Fruit fly (Drosophila melanogaster) whole organism, embryonic: ENCODE measurements around the gene foxo.

Experiments used
- Adf1 ChIP-seq: fragments of 200-800 bp; sonication (Bioruptor generic); IDR thresholded peaks from 2 replicates; pipeline ENCODE4 v1.3.6; 2022; ENCODE audit warnings: missing biosample characterization, missing genetic modification characterization
- Atf3 ChIP-seq: fragments of 200-800 bp; sonication (Bioruptor generic); optimal IDR thresholded peaks from 3 replicates; lab custom pipeline; 2016; ENCODE audit warnings: missing biosample characterization, missing genetic modification characterization
- CG10462 ChIP-seq: fragments of 200-800 bp; sonication (Bioruptor generic); optimal IDR thresholded peaks from 2 replicates; lab custom pipeline; 2016; ENCODE audit warnings: missing biosample characterization, missing genetic modification characterization
- CG11085 ChIP-seq: fragments of 200-800 bp; sonication (Bioruptor generic); IDR thresholded peaks from 2 replicates; pipeline ENCODE4 v1.3.6; 2022; ENCODE audit warnings: missing biosample characterization, missing genetic modification characterization
- CG11456 ChIP-seq: fragments of 200-800 bp; sonication (Bioruptor generic); IDR thresholded peaks from 3 replicates; pipeline ENCODE4 v1.3.6; 2022; ENCODE audit warnings: missing biosample characterization, missing genetic modification characterization
- CG12391 ChIP-seq: fragments of 200-800 bp; sonication (Bioruptor generic); optimal IDR thresholded peaks from 3 replicates; lab custom pipeline; 2018; ENCODE audit warnings: missing biosample characterization, mild to moderate bottlenecking, missing genetic modification characterization, moderate library complexity
- CG13424 ChIP-seq: fragments of 200-800 bp; sonication (Bioruptor generic); optimal IDR thresholded peaks from 2 replicates; lab custom pipeline; 2019; ENCODE audit warnings: missing biosample characterization, mild to moderate bottlenecking, missing genetic modification characterization, moderate library complexity
- CG15011 ChIP-seq: fragments of 200-800 bp; sonication (Bioruptor generic); optimal IDR thresholded peaks from 3 replicates; lab custom pipeline; 2018; ENCODE audit warnings: missing biosample characterization, mild to moderate bottlenecking, missing genetic modification characterization
- CG17385 ChIP-seq: fragments of 200-800 bp; sonication (Bioruptor generic); optimal IDR thresholded peaks from 3 replicates; lab custom pipeline; 2018; ENCODE audit warnings: missing biosample characterization, mild to moderate bottlenecking, missing genetic modification characterization
- CG4707 ChIP-seq: fragments of 200-800 bp; sonication (Bioruptor generic); optimal IDR thresholded peaks from 2 replicates; lab custom pipeline; 2018; ENCODE audit warnings: missing biosample characterization, mild to moderate bottlenecking, missing genetic modification characterization, moderate library complexity
- CG6791 ChIP-seq: fragments of 200-800 bp; sonication (Bioruptor generic); IDR thresholded peaks from 3 replicates; pipeline ENCODE4 v1.3.6; 2022; ENCODE audit warnings: missing biosample characterization, missing genetic modification characterization; ENCODE audit not compliant: partially characterized antibody
- CG7271 ChIP-seq: fragments of 200-800 bp; sonication (Bioruptor generic); optimal IDR thresholded peaks from 2 replicates; lab custom pipeline; 2018; ENCODE audit warnings: missing biosample characterization, mild to moderate bottlenecking, missing genetic modification characterization, moderate library complexity
- CG9797 ChIP-seq: fragments of 200-800 bp; sonication (Bioruptor generic); optimal IDR thresholded peaks from 3 replicates; lab custom pipeline; 2018; ENCODE audit warnings: missing biosample characterization, mild to moderate bottlenecking, missing genetic modification characterization
- Dip2 ChIP-seq: fragments of 200-800 bp; sonication (Bioruptor generic); IDR thresholded peaks from 2 replicates; pipeline ENCODE4 v1.3.6; 2022; ENCODE audit warnings: missing biosample characterization, missing genetic modification characterization
- Dll ChIP-seq: fragments of 200-800 bp; sonication (Bioruptor generic); IDR thresholded peaks from 4 replicates; pipeline ENCODE4 v1.3.6; 2022; ENCODE audit warnings: missing biosample characterization, missing genetic modification characterization; ENCODE audit not compliant: partially characterized antibody
- GATAe ChIP-seq: fragments of 200-800 bp; sonication (Bioruptor generic); conservative IDR thresholded peaks from 2 replicates; pipeline ENCODE4 v1.3.6; 2022; ENCODE audit warnings: missing biosample characterization, missing genetic modification characterization
- Mrtf ChIP-seq: fragments of 200-800 bp; sonication (Bioruptor generic); IDR thresholded peaks from 3 replicates; pipeline ENCODE4 v1.3.6; 2022; ENCODE audit warnings: missing biosample characterization, missing genetic modification characterization
- NK7.1 ChIP-seq: fragments of 200-800 bp; sonication (Bioruptor generic); optimal IDR thresholded peaks from 3 replicates; lab custom pipeline; 2016; ENCODE audit warnings: missing biosample characterization, missing genetic modification characterization
- Nf-YB ChIP-seq: fragments of 200-800 bp; sonication (Bioruptor generic); optimal IDR thresholded peaks from 3 replicates; lab custom pipeline; 2019; ENCODE audit warnings: missing biosample characterization, mild to moderate bottlenecking, missing genetic modification characterization, moderate library complexity
- Oaz ChIP-seq: fragments of 200-800 bp; sonication (Bioruptor generic); IDR thresholded peaks from 2 replicates; pipeline ENCODE4 v1.3.6; 2022; ENCODE audit warnings: missing biosample characterization, missing genetic modification characterization
- PHDP ChIP-seq: fragments of 200-800 bp; sonication (Bioruptor generic); optimal IDR thresholded peaks from 3 replicates; lab custom pipeline; 2018; ENCODE audit warnings: missing biosample characterization, mild to moderate bottlenecking, missing genetic modification characterization, moderate library complexity
- Scr ChIP-seq: fragments of 200-800 bp; sonication (Bioruptor generic); IDR thresholded peaks from 2 replicates; pipeline ENCODE4 v1.3.6; 2022; ENCODE audit warnings: missing biosample characterization, missing genetic modification characterization; ENCODE audit not compliant: partially characterized antibody
- Sin3A ChIP-seq: fragments of >200 bp; optimal IDR thresholded peaks from 2 replicates; lab custom pipeline; 2018
- Taf1 ChIP-seq: fragments of 200-800 bp; sonication (Bioruptor generic); IDR thresholded peaks from 2 replicates; pipeline ENCODE4 v1.3.6; 2022; ENCODE audit warnings: missing biosample characterization, missing genetic modification characterization
- Trl ChIP-seq, 3 experiments: fragments of >200 bp in 2 of 3; fragments of 200-800 bp in 1 of 3; sonication (Bioruptor generic) in 1 of 3; optimal IDR thresholded peaks; 2 replicates in 1 of 3; 3 replicates in 2 of 3; lab custom pipeline; 2016 to 2017; ENCODE audit warnings: missing biosample characterization in 1 of 3, missing genetic modification characterization in 1 of 3
- Usf ChIP-seq: fragments of 200-800 bp; sonication (Bioruptor generic); optimal IDR thresholded peaks from 2 replicates; lab custom pipeline; 2017; ENCODE audit warnings: missing genotype, missing biosample characterization, missing genetic modification characterization
- Xrp1 ChIP-seq: fragments of 200-800 bp; sonication (Bioruptor generic); IDR thresholded peaks from 2 replicates; pipeline ENCODE4 v1.3.6; 2022; ENCODE audit warnings: missing biosample characterization, missing genetic modification characterization
- YL-1 ChIP-seq: fragments of 200-800 bp; sonication (Bioruptor generic); optimal IDR thresholded peaks from 3 replicates; lab custom pipeline; 2017; ENCODE audit warnings: missing biosample characterization, mild to moderate bottlenecking, missing genetic modification characterization
- ap ChIP-seq: fragments of 200-800 bp; sonication (Bioruptor generic); IDR thresholded peaks from 2 replicates; pipeline ENCODE4 v1.3.6; 2022; ENCODE audit warnings: missing biosample characterization, missing genetic modification characterization
- chn ChIP-seq: fragments of 200-800 bp; sonication (Bioruptor generic); optimal IDR thresholded peaks from 2 replicates; lab custom pipeline; 2016; ENCODE audit warnings: missing biosample characterization, missing genetic modification characterization
- danr ChIP-seq: fragments of 200-800 bp; sonication (Bioruptor generic); IDR thresholded peaks from 2 replicates; pipeline ENCODE4 v1.3.6; 2022; ENCODE audit warnings: missing biosample characterization, missing genetic modification characterization
- dimm ChIP-seq: fragments of 200-800 bp; sonication (Bioruptor generic); IDR thresholded peaks from 2 replicates; pipeline ENCODE4 v1.3.6; 2022; ENCODE audit warnings: missing biosample characterization, missing genetic modification characterization
- dmrt11E ChIP-seq: fragments of 200-800 bp; sonication (Bioruptor generic); optimal IDR thresholded peaks from 3 replicates; lab custom pipeline; 2018; ENCODE audit warnings: missing biosample characterization, mild to moderate bottlenecking, missing genetic modification characterization, moderate library complexity
- dmrt99B ChIP-seq: fragments of 200-800 bp; sonication (Bioruptor generic); optimal IDR thresholded peaks from 2 replicates; lab custom pipeline; 2018; ENCODE audit warnings: missing biosample characterization, mild to moderate bottlenecking, missing genetic modification characterization, moderate library complexity
- gcm2 ChIP-seq: fragments of 200-800 bp; sonication (Bioruptor generic); optimal IDR thresholded peaks from 2 replicates; lab custom pipeline; 2016; ENCODE audit warnings: missing biosample characterization, missing genetic modification characterization
- gfzf ChIP-seq: fragments of 200-800 bp; sonication (Bioruptor generic); optimal IDR thresholded peaks from 2 replicates; lab custom pipeline; 2016; ENCODE audit warnings: missing biosample characterization, mild to moderate bottlenecking, missing genetic modification characterization, moderate library complexity
- grau ChIP-seq: fragments of 200-800 bp; optimal IDR thresholded peaks from 3 replicates; lab custom pipeline; 2019; ENCODE audit warnings: missing biosample characterization, mild to moderate bottlenecking, missing genetic modification characterization, moderate library complexity
- kay ChIP-seq: fragments of 200-800 bp; sonication (Bioruptor generic); optimal IDR thresholded peaks from 2 replicates; lab custom pipeline; 2016; ENCODE audit warnings: missing biosample characterization, missing genetic modification characterization
- kni ChIP-seq: fragments of 200-800 bp; sonication (Bioruptor generic); optimal IDR thresholded peaks from 3 replicates; lab custom pipeline; 2017; ENCODE audit warnings: mild to moderate bottlenecking, missing biosample characterization, missing genetic modification reagents, missing genetic modification characterization
- lov ChIP-seq, 2 experiments: fragments of 200-800 bp in 1 of 2; fragments of >200 bp in 1 of 2; sonication (Bioruptor generic) in 1 of 2; IDR thresholded peaks in 1 of 2; optimal IDR thresholded peaks in 1 of 2; 2 replicates in 1 of 2; 3 replicates in 1 of 2; pipeline versions ENCODE4 v1.3.6 to Lab custom; 2017 to 2022; ENCODE audit warnings: missing biosample characterization in 1 of 2, missing genetic modification characterization in 1 of 2
- mld ChIP-seq: fragments of 200-800 bp; sonication (Bioruptor generic); IDR thresholded peaks from 3 replicates; pipeline ENCODE4 v1.3.6; 2022; ENCODE audit warnings: missing biosample characterization, missing genetic modification characterization; ENCODE audit not compliant: partially characterized antibody
- onecut ChIP-seq: fragments of 200-800 bp; sonication (Bioruptor generic); IDR thresholded peaks from 2 replicates; pipeline ENCODE4 v1.3.6; 2022; ENCODE audit warnings: missing biosample characterization, missing genetic modification characterization
- pb ChIP-seq: fragments of 200-800 bp; sonication (Bioruptor generic); optimal IDR thresholded peaks from 3 replicates; lab custom pipeline; 2016; ENCODE audit warnings: missing biosample characterization, missing genetic modification characterization
- ranshi ChIP-seq: fragments of 200-800 bp; sonication (Bioruptor generic); IDR thresholded peaks from 2 replicates; pipeline ENCODE4 v1.3.6; 2022; ENCODE audit warnings: missing biosample characterization, missing genetic modification characterization
- row ChIP-seq: fragments of 200-800 bp; sonication (Bioruptor generic); IDR thresholded peaks from 3 replicates; pipeline ENCODE4 v1.3.6; 2022; ENCODE audit warnings: missing biosample characterization, missing genetic modification characterization
- run ChIP-seq: fragments of 200-800 bp; sonication (Bioruptor generic); optimal IDR thresholded peaks from 3 replicates; lab custom pipeline; 2018; ENCODE audit warnings: missing biosample characterization, mild to moderate bottlenecking, missing genetic modification characterization
- shn ChIP-seq: fragments of 200-800 bp; sonication (Bioruptor generic); optimal IDR thresholded peaks from 3 replicates; lab custom pipeline; 2016; ENCODE audit warnings: missing biosample characterization, missing genetic modification characterization
- sug ChIP-seq: fragments of 200-800 bp; optimal IDR thresholded peaks from 2 replicates; lab custom pipeline; 2019; ENCODE audit warnings: missing biosample characterization, mild to moderate bottlenecking, missing genetic modification characterization, moderate library complexity
- tap ChIP-seq: fragments of 200-800 bp; optimal IDR thresholded peaks from 3 replicates; lab custom pipeline; 2019; ENCODE audit warnings: missing biosample characterization, mild to moderate bottlenecking, missing genetic modification characterization, moderate library complexity
- trh ChIP-seq: fragments of 200-800 bp; sonication (Bioruptor generic); optimal IDR thresholded peaks from 2 replicates; lab custom pipeline; 2016; ENCODE audit warnings: missing biosample characterization, missing genetic modification characterization
- twi ChIP-seq: fragments of 200-800 bp; optimal IDR thresholded peaks from 2 replicates; lab custom pipeline; 2019; ENCODE audit warnings: missing biosample characterization, mild to moderate bottlenecking, missing genetic modification characterization, moderate library complexity

Gene foxo

DNA sequence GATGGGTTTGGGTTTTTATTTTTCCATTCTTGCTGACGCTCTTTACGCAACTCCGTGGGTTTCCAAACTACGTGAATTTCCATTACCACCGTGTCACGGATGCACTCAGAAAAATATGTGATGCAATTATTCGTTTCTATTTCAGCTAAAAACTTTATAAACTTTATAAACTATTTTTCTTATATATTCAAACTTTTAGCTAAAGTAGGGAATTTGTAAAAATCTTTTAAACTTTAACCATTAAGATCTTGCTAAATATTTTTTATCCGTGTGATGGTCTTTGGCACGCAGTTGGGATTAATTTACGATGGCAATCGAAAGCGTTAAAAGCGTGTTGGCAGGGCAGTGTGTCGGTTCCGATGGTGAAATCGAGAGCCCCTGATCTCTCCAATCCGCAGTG is 38.7 kb downstream of the foxo start (continued):
- TF ChIP-seq CG11456 (no peak), NK7.1 (GFP tag; lab: Kevin White, UChicago) (no peak), CG6791 (no peak), Dip2 (GFP tag; lab: Robert Waterston, UW) (no peak), twi (tag; lab: Kevin White, UChicago) (no peak), tap (tag; lab: Kevin White, UChicago) (peak; percentile 72), Trl (optimal IDR thresholded peaks at IDR 0.05; lab: Kevin White, UChicago) (no peak), Trl (GFP tag; optimal IDR thresholded peaks at IDR 0.05; lab: Kevin White, UChicago) (no peak), run (tag; lab: Kevin White, UChicago) (no peak), CG15011 (no peak), gcm2 (GFP tag; lab: Kevin White, UChicago) (no peak), Adf1 (GFP tag; lab: Robert Waterston, UW) (0 out of 2 replicates have a peak, but pooled peaks have one; percentile 21), shn (GFP tag; lab: Kevin White, UChicago) (no peak), CG9797 (no peak), mld (GFP tag; lab: Robert Waterston, UW) (no peak), onecut (GFP tag; lab: Robert Waterston, UW) (no peak), CG17385 (GFP tag; lab: Kevin White, UChicago) (peak; percentile 60), CG10462 (GFP tag; lab: Kevin White, UChicago) (no peak), YL-1 (no peak), sug (tag; lab: Kevin White, UChicago) (no peak), chn (GFP tag; lab: Kevin White, UChicago) (no peak), ranshi (0 out of 2 replicates have a peak, but pooled peaks have one; percentile 13), Oaz (GFP tag; lab: Robert Waterston, UW) (peak; percentile 36; the same call in 1 of the 2 replicates), PHDP (tag; lab: Kevin White, UChicago) (peak; percentile 56), kay (GFP tag; lab: Kevin White, UChicago) (no peak), gfzf (no peak), Xrp1 (GFP tag; lab: Robert Waterston, UW) (no peak), Taf1 (no peak), dmrt99B (tag; lab: Kevin White, UChicago) (peak; percentile 78), CG11085 (GFP tag; lab: Robert Waterston, UW) (no peak), pb (GFP tag; lab: Kevin White, UChicago) (no peak), Sin3A (no peak), kni (GFP tag; lab: Kevin White, UChicago) (no peak), Usf (GFP tag; lab: Kevin White, UChicago) (no peak), Mrtf (GFP tag; lab: Robert Waterston, UW) (no peak; the same call in 2 of the 3 replicates), lov (optimal IDR thresholded peaks at IDR 0.05; lab: Kevin White, UChicago) (no peak), lov (GFP tag; IDR thresholded peaks at IDR 0.05; lab: Robert Waterston, UW) (no peak), Nf-YB (GFP tag; lab: Kevin White, UChicago) (peak; percentile 18), trh (no peak), CG4707 (GFP tag; lab: Kevin White, UChicago) (peak; percentile 9), GATAe (GFP tag; lab: Robert Waterston, UW) (no peak), CG13424 (peak; percentile 65), danr (GFP tag; lab: Robert Waterston, UW) (0 out of 2 replicates have a peak, but pooled peaks have one; percentile 13), ap (no peak), dmrt11E (tag; lab: Kevin White, UChicago) (no peak), CG12391 (tag; lab: Kevin White, UChicago) (peak; percentile 60), Dll (no peak), CG7271 (tag; lab: Kevin White, UChicago) (no peak), Atf3 (GFP tag; lab: Kevin White, UChicago) (no peak), dimm (GFP tag; lab: Robert Waterston, UW) (no peak), grau (peak; percentile 59), Scr (no peak), row (GFP tag; lab: Robert Waterston, UW) (peak; percentile 63)
